Worm (Caenorhabditis elegans): ENCODE results near the gene duo-1.

ce11 chrV:11600800-11601199 is 46.4 kb downstream of the duo-1 start, which contains the start of gene F35B12.9:
- TF ChIP-seq unc-62 (GFP tag; optimal IDR thresholded peaks at IDR 0.05) = no peak
- no peak for TF ChIP-seq ama-1 (optimal IDR thresholded peaks at IDR 0.05)
- TF ChIP-seq ama-1 (GFP tag; optimal IDR thresholded peaks at IDR 0.05) = no peak
- TF ChIP-seq aptf-3 (GFP tag; IDR thresholded peaks at IDR 0.05) = no peak
